Fruit fly (Drosophila melanogaster): ENCODE measurements around the gene Scsalpha1.

Scsalpha1 gene

dm6 chr3L:3787077-3787433 lies 27.0 kb upstream of the Scsalpha1 start (continued):
- TF ChIP-seq otp (GFP tag; IDR thresholded peaks at IDR 0.05) (no peak), CG14014 (GFP tag; IDR thresholded peaks at IDR 0.05) (no peak), CG6683 (GFP tag; optimal IDR thresholded peaks at IDR 0.05) (no peak), fd96Cb (tag; optimal IDR thresholded peaks at IDR 0.05) (no peak), scrt (GFP tag; optimal IDR thresholded peaks at IDR 0.05) (no peak), CG11723 (GFP tag; optimal IDR thresholded peaks at IDR 0.05) (no peak), CG4282 (GFP tag; optimal IDR thresholded peaks at IDR 0.05) (no peak)

- TF ChIP-seq CG4854 (GFP tag; optimal IDR thresholded peaks at IDR 0.05) = no peak
- TF ChIP-seq caup (GFP tag; optimal IDR thresholded peaks at IDR 0.05; ENCODE audit: severe bottlenecking) = peak; percentile 54
- no peak for TF ChIP-seq org-1 (GFP tag; optimal IDR thresholded peaks at IDR 0.05)
- TF ChIP-seq Myb (GFP tag; optimal IDR thresholded peaks at IDR 0.05) = peak; percentile 31
- no peak; the same call in 1 of the 2 replicates for TF ChIP-seq CG14014 (GFP tag; IDR thresholded peaks at IDR 0.05)
- peak; percentile 77 for TF ChIP-seq CG1603 (tag; optimal IDR thresholded peaks at IDR 0.05)
- TF ChIP-seq chinmo (GFP tag; IDR thresholded peaks at IDR 0.05; ENCODE audit: partially characterized antibody) = peak; percentile 52; the same call in 1 of the 4 replicates
- TF ChIP-seq tio (GFP tag; optimal IDR thresholded peaks at IDR 0.05) = no peak
- no peak for TF ChIP-seq sd (tag; optimal IDR thresholded peaks at IDR 0.05)
- TF ChIP-seq inv (GFP tag; IDR thresholded peaks at IDR 0.05; ENCODE audit: partially characterized antibody) = no peak; the same call in 1 of the 2 replicates
- TF ChIP-seq Lim3 (GFP tag; IDR thresholded peaks at IDR 0.05) = no peak
- TF ChIP-seq crp (GFP tag; optimal IDR thresholded peaks at IDR 0.05) = peak in 1 of 2 experiments; percentile 59
- no peak for TF ChIP-seq Hand (GFP tag; optimal IDR thresholded peaks at IDR 0.05)
- peak; percentile 29; the same call in 1 of the 3 replicates for TF ChIP-seq HLH4C (GFP tag; IDR thresholded peaks at IDR 0.05; ENCODE audit: partially characterized antibody)
- peak; percentile 55; the same call in 1 of the 2 replicates for TF ChIP-seq amos (GFP tag; IDR thresholded peaks at IDR 0.05; ENCODE audit: partially characterized antibody)
- TF ChIP-seq CG2678 (tag; optimal IDR thresholded peaks at IDR 0.05) = no peak
- TF ChIP-seq CG1647 (GFP tag; optimal IDR thresholded peaks at IDR 0.05) = no peak
- TF ChIP-seq CG3163 (GFP tag; optimal IDR thresholded peaks at IDR 0.05) = peak; percentile 52
- TF ChIP-seq CG31441 (GFP tag; IDR thresholded peaks at IDR 0.05) = peak; percentile 20; the same call in 1 of the 2 replicates
- TF ChIP-seq bsh (GFP tag; optimal IDR thresholded peaks at IDR 0.05) = peak in 1 of 2 experiments; percentile 53
- TF ChIP-seq CG11456 (GFP tag; IDR thresholded peaks at IDR 0.05) = 0 out of 3 replicates have a peak, but pooled peaks have one; percentile 15
- TF ChIP-seq CG14965 (GFP tag; optimal IDR thresholded peaks at IDR 0.05; ENCODE audit: borderline replicate concordance) = no peak
- TF ChIP-seq btn (GFP tag; optimal IDR thresholded peaks at IDR 0.05) = no peak
- TF ChIP-seq Meics (GFP tag; optimal IDR thresholded peaks at IDR 0.05) = peak; percentile 9
- TF ChIP-seq cad (GFP tag; optimal IDR thresholded peaks at IDR 0.05) = peak; percentile 12
- TF ChIP-seq lilli (GFP tag; optimal IDR thresholded peaks at IDR 0.05) = no peak
- peak; percentile 51 for TF ChIP-seq CG17186 (GFP tag; optimal IDR thresholded peaks at IDR 0.05)
- TF ChIP-seq CG10959 (GFP tag; IDR thresholded peaks at IDR 0.05) = no peak
- TF ChIP-seq CG8359 (GFP tag; optimal IDR thresholded peaks at IDR 0.05; ENCODE audit: borderline replicate concordance) = no peak
- TF ChIP-seq crc (GFP tag; optimal IDR thresholded peaks at IDR 0.05) = no peak
- peak; percentile 79 for TF ChIP-seq Lhr (GFP tag; optimal IDR thresholded peaks at IDR 0.05)
- 0 out of 2 replicates have a peak, but pooled peaks have one; percentile 22 for TF ChIP-seq CG32772 (GFP tag; IDR thresholded peaks at IDR 0.05)
- TF ChIP-seq twi (tag; optimal IDR thresholded peaks at IDR 0.05) = peak; percentile 40
- peak; percentile 8 to 22 for TF ChIP-seq Hr51 (GFP tag; optimal IDR thresholded peaks at IDR 0.05)
- TF ChIP-seq CG43689 (GFP tag; IDR thresholded peaks at IDR 0.05) = no peak
- TF ChIP-seq ewg (GFP tag; optimal IDR thresholded peaks at IDR 0.05) = peak; percentile 71
- TF ChIP-seq ranshi (GFP tag; IDR thresholded peaks at IDR 0.05) = 0 out of 2 replicates have a peak, but pooled peaks have one; percentile 22
- peak; percentile 37 for TF ChIP-seq zf30C (GFP tag; optimal IDR thresholded peaks at IDR 0.05)
- TF ChIP-seq CG1233 (GFP tag; optimal IDR thresholded peaks at IDR 0.05) = no peak
- TF ChIP-seq lmd (GFP tag; IDR thresholded peaks at IDR 0.05) = no peak
- TF ChIP-seq phol (tag; optimal IDR thresholded peaks at IDR 0.05) = no peak
Observed at dm6 chr3L:3787595-3788151, 26.3 kb upstream of the Scsalpha1 start.

All from whole organism, embryonic.